Fruit fly (Drosophila melanogaster): ENCODE measurements around the gene CG44038.

Gene CG44038

DNA sequence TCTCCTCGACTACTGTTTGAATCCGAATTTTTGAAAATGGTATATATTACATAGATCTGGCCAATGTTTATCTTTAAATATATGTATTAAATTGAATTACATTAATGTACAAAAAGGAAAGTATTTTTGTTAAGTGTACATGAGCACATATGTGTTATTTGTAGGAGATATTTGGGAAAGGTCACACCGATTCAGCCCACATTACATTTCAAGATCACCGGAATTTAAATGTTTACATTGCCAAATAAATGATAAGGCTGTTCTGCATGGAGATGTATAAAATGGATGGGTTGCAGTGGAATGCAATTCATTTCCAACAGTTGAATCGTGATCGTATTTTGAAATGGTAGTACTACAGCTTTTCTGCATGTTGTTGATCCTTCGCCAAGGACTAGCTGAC lies 31.7 kb upstream of the CG44038 start, which contains the start of gene CG3916:
CG3916 (plus strand) TSS at position 301 of the 400 bp plus-strand sequence.
- TF ChIP-seq CG2889 (GFP tag; IDR thresholded peaks at IDR 0.05) (no peak), CG3281 (GFP tag; optimal IDR thresholded peaks at IDR 0.05) (no peak), CG34224 (GFP tag; IDR thresholded peaks at IDR 0.05; ENCODE audit: partially characterized antibody) (no peak), amos (GFP tag; IDR thresholded peaks at IDR 0.05; ENCODE audit: partially characterized antibody) (no peak), CG4820 (GFP tag; optimal IDR thresholded peaks at IDR 0.05) (no peak), jigr1 (GFP tag; IDR thresholded peaks at IDR 0.05) (no peak), salm (tag; optimal IDR thresholded peaks at IDR 0.05) (no peak), ato (GFP tag; IDR thresholded peaks at IDR 0.05; ENCODE audit: partially characterized antibody) (no peak), ab (GFP tag; optimal IDR thresholded peaks at IDR 0.05) (no peak), ems (GFP tag; optimal IDR thresholded peaks at IDR 0.05) (no peak), CG3847 (GFP tag; IDR thresholded peaks at IDR 0.05) (no peak), Lim3 (GFP tag; IDR thresholded peaks at IDR 0.05) (no peak), CG11560 (tag; IDR thresholded peaks at IDR 0.05) (no peak), Neu2 (GFP tag; optimal IDR thresholded peaks at IDR 0.05; ENCODE audit: borderline replicate concordance) (no peak), rib (GFP tag; IDR thresholded peaks at IDR 0.05) (no peak)

DNA sequence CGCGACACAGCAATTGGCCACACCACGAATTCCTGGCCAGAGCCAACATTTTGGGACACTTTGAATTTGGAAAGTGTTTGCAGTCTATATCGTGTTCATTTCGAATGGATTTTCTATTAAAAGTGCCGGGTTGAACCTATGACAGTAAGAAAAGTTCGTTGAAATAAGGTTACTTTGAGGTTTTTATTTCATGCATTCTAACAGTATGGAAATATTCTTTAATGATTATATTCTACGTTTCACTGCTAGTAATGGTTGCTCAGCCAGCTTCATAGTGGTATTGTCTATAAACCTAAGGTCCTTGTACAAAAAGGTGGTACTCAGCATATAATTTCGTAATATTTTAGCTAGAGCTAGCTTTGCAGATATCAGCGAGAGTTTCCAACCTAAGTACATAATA lies 28.1 kb upstream of the CG44038 start, which contains the start of gene Pglym87:
Pglym87 (minus strand) TSS at position 101 of the 400 bp plus-strand sequence.
- no peak for TF ChIP-seq phol (tag; optimal IDR thresholded peaks at IDR 0.05)
- TF ChIP-seq vfl (GFP tag; optimal IDR thresholded peaks at IDR 0.05) = no peak

- TF ChIP-seq chm (GFP tag; IDR thresholded peaks at IDR 0.05) = no peak
- no peak for TF ChIP-seq CG15011 (GFP tag; optimal IDR thresholded peaks at IDR 0.05)
- TF ChIP-seq Hr39 (optimal IDR thresholded peaks at IDR 0.05) = no peak
- no peak for TF ChIP-seq Dp (GFP tag; optimal IDR thresholded peaks at IDR 0.05)
- TF ChIP-seq CG7963 (GFP tag; IDR thresholded peaks at IDR 0.05; ENCODE audit: partially characterized antibody) = no peak
- TF ChIP-seq en (GFP tag; optimal IDR thresholded peaks at IDR 0.05) = no peak
- no peak for TF ChIP-seq fd64A (GFP tag; optimal IDR thresholded peaks at IDR 0.05)
- TF ChIP-seq dimm (GFP tag; IDR thresholded peaks at IDR 0.05) = no peak
- TF ChIP-seq Mes4 (GFP tag; optimal IDR thresholded peaks at IDR 0.05) = no peak
- TF ChIP-seq Rfx (GFP tag; IDR thresholded peaks at IDR 0.05) = no peak
- no peak for TF ChIP-seq al (GFP tag; IDR thresholded peaks at IDR 0.05)
- no peak for TF ChIP-seq CG14050 (GFP tag; IDR thresholded peaks at IDR 0.05)
- no peak for TF ChIP-seq ems (GFP tag; optimal IDR thresholded peaks at IDR 0.05)
- no peak for TF ChIP-seq CG32772 (GFP tag; IDR thresholded peaks at IDR 0.05)
Observed at dm6 chr3R:12234584-12234983, 26.2 kb upstream of the CG44038 start, which contains the start of gene Cyp313a5. Gene Cyp313a5 (minus strand): TSS chr3R:12234684.

DNA sequence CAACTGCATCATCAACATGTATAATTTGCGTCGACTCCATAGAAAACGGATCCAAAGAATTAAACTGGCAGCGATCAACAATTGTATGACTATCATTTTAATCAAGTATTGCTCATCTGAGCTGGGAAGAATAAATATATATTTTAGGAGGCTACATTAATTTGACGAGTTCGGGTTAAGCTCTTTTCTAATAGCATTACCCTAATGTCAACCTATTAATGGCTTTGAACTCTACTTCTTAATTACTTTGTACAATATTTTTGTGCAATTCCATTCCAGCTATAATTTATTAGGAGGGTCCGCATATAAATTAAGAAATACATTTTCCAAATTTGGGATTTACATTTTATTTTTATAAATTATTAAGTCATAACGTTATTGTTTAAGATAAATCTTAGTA lies 24.0 kb upstream of the CG44038 start, which contains the start of gene Cyp313a2:
Cyp313a2 (minus strand) TSS at position 101 of the 400 bp plus-strand sequence.
- TF ChIP-seq Hmr (GFP tag; optimal IDR thresholded peaks at IDR 0.05) = no peak
- TF ChIP-seq CG10959 (GFP tag; IDR thresholded peaks at IDR 0.05) = no peak
- no peak for TF ChIP-seq Fer3 (tag; optimal IDR thresholded peaks at IDR 0.05)
- no peak for TF ChIP-seq trem (tag; optimal IDR thresholded peaks at IDR 0.05)
- TF ChIP-seq Bdp1 (GFP tag; optimal IDR thresholded peaks at IDR 0.05) = no peak
- TF ChIP-seq tup (GFP tag; optimal IDR thresholded peaks at IDR 0.05) = no peak
- TF ChIP-seq kah (GFP tag; optimal IDR thresholded peaks at IDR 0.05) = no peak
- no peak for TF ChIP-seq CG33213 (GFP tag; optimal IDR thresholded peaks at IDR 0.05)
- TF ChIP-seq ro (GFP tag; IDR thresholded peaks at IDR 0.05) = no peak
- TF ChIP-seq cato (GFP tag; optimal IDR thresholded peaks at IDR 0.05; ENCODE audit: borderline replicate concordance) = no peak
- no peak for TF ChIP-seq CG4820 (GFP tag; optimal IDR thresholded peaks at IDR 0.05)
- TF ChIP-seq mld (GFP tag; IDR thresholded peaks at IDR 0.05; ENCODE audit: partially characterized antibody) = no peak
- TF ChIP-seq rib (GFP tag; IDR thresholded peaks at IDR 0.05) = no peak
- no peak for TF ChIP-seq nerfin-1 (tag; optimal IDR thresholded peaks at IDR 0.05)
- no peak for TF ChIP-seq sug (tag; optimal IDR thresholded peaks at IDR 0.05)
- TF ChIP-seq CG1792 (GFP tag; optimal IDR thresholded peaks at IDR 0.05) = no peak
- TF ChIP-seq ftz-f1 (GFP tag; optimal IDR thresholded peaks at IDR 0.05) = no peak
- no peak for TF ChIP-seq nerfin-2 (GFP tag; IDR thresholded peaks at IDR 0.05; ENCODE audit: partially characterized antibody)
- TF ChIP-seq HLH54F (GFP tag; optimal IDR thresholded peaks at IDR 0.05) = no peak
- no peak for TF ChIP-seq CrebB (tag; optimal IDR thresholded peaks at IDR 0.05)

All from whole organism, embryonic.